Fruit fly (Drosophila melanogaster): ENCODE results near the gene CG17896.

CG17896 gene

dm6 chrX:499589-500041 is 6.3 kb upstream of the CG17896 start (continued):
- TF ChIP-seq CG9215 (GFP tag; IDR thresholded peaks at IDR 0.05) (peak; percentile 74), CG33557 (GFP tag; optimal IDR thresholded peaks at IDR 0.05) (peak; percentile 34), CG4424 (GFP tag; optimal IDR thresholded peaks at IDR 0.05) (peak; percentile 72), CG2712 (tag; optimal IDR thresholded peaks at IDR 0.05) (peak; percentile 73), corto (GFP tag; optimal IDR thresholded peaks at IDR 0.05) (no peak), CG4820 (GFP tag; optimal IDR thresholded peaks at IDR 0.05) (peak; percentile 69), CG1832 (GFP tag; optimal IDR thresholded peaks at IDR 0.05) (no peak), pan (optimal IDR thresholded peaks at IDR 0.05) (no peak), pan (GFP tag; optimal IDR thresholded peaks at IDR 0.05 in 1 of 2, IDR thresholded peaks at IDR 0.05 in 1 of 2) (peak in 1 of 2 experiments; percentile 74), CkIIα-i1 (GFP tag; IDR thresholded peaks at IDR 0.05) (no peak), CG12071 (GFP tag; optimal IDR thresholded peaks at IDR 0.05) (peak; percentile 86), emc (GFP tag; optimal IDR thresholded peaks at IDR 0.05) (peak; percentile 18), fd102C (GFP tag; optimal IDR thresholded peaks at IDR 0.05) (no peak), ham (GFP tag; IDR thresholded peaks at IDR 0.05) (no peak), bsh (GFP tag; optimal IDR thresholded peaks at IDR 0.05) (peak; percentile 53 to 66), trem (tag; optimal IDR thresholded peaks at IDR 0.05) (peak; percentile 35), ci (GFP tag; IDR thresholded peaks at IDR 0.05) (0 out of 3 replicates have a peak, but pooled peaks have one; percentile 29), pum (GFP tag; optimal IDR thresholded peaks at IDR 0.05) (peak; percentile 69), Neu2 (GFP tag; optimal IDR thresholded peaks at IDR 0.05; ENCODE audit: borderline replicate concordance) (no peak), CG7963 (GFP tag; IDR thresholded peaks at IDR 0.05; ENCODE audit: partially characterized antibody) (no peak), Opbp (GFP tag; IDR thresholded peaks at IDR 0.05; ENCODE audit: partially characterized antibody) (0 out of 3 replicates have a peak, but pooled peaks have one; percentile 8), dysf (GFP tag; IDR thresholded peaks at IDR 0.05) (peak; percentile 84), CG10274 (GFP tag; optimal IDR thresholded peaks at IDR 0.05) (peak; percentile 73), tin (GFP tag; optimal IDR thresholded peaks at IDR 0.05) (peak; percentile 49), dan (GFP tag; IDR thresholded peaks at IDR 0.05) (no peak), CG11247 (GFP tag; IDR thresholded peaks at IDR 0.05) (peak; percentile 63), prd (optimal IDR thresholded peaks at IDR 0.05) (no peak), prd (GFP tag; IDR thresholded peaks at IDR 0.05) (peak; percentile 72), Nf-YB (GFP tag; optimal IDR thresholded peaks at IDR 0.05) (peak; percentile 58), inv (GFP tag; IDR thresholded peaks at IDR 0.05; ENCODE audit: partially characterized antibody) (no peak), CG10321 (GFP tag; IDR thresholded peaks at IDR 0.05) (no peak), fd3F (GFP tag; optimal IDR thresholded peaks at IDR 0.05) (peak; percentile 78), CG14860 (GFP tag; IDR thresholded peaks at IDR 0.05; ENCODE audit: partially characterized antibody) (no peak), HLH3B (GFP tag; IDR thresholded peaks at IDR 0.05) (peak; percentile 68), Jarid2 (GFP tag; optimal IDR thresholded peaks at IDR 0.05) (peak; percentile 59), lola (GFP tag; optimal IDR thresholded peaks at IDR 0.05) (peak in 1 of 3 experiments; percentile 54), Poxn (GFP tag; IDR thresholded peaks at IDR 0.05) (0 out of 2 replicates have a peak, but pooled peaks have one; percentile 38), Mrtf (GFP tag; IDR thresholded peaks at IDR 0.05) (peak; percentile 58; the same call in 1 of the 3 replicates), Oli (tag; optimal IDR thresholded peaks at IDR 0.05) (peak; percentile 85), bowl (GFP tag; IDR thresholded peaks at IDR 0.05) (peak; percentile 35; the same call in 1 of the 2 replicates), slp2 (GFP tag; optimal IDR thresholded peaks at IDR 0.05) (peak; percentile 59), tll (GFP tag; optimal IDR thresholded peaks at IDR 0.05) (no peak), CG12659 (GFP tag; optimal IDR thresholded peaks at IDR 0.05) (peak; percentile 89), Dbx (GFP tag; IDR thresholded peaks at IDR 0.05) (peak; percentile 80), CG32772 (GFP tag; IDR thresholded peaks at IDR 0.05) (peak; percentile 53; the same call in 1 of the 2 replicates), CG10543 (GFP tag; optimal IDR thresholded peaks at IDR 0.05) (peak; percentile 96), sima (GFP tag; optimal IDR thresholded peaks at IDR 0.05) (peak; percentile 20), CG16863 (GFP tag; optimal IDR thresholded peaks at IDR 0.05) (peak; percentile 70), CG10959 (GFP tag; IDR thresholded peaks at IDR 0.05) (0 out of 2 replicates have a peak, but pooled peaks have one; percentile 9), CG7745 (tag; optimal IDR thresholded peaks at IDR 0.05) (no peak)

All from whole organism, embryonic.